Worm (Caenorhabditis elegans): ENCODE data around the gene mltn-12.

DNA sequence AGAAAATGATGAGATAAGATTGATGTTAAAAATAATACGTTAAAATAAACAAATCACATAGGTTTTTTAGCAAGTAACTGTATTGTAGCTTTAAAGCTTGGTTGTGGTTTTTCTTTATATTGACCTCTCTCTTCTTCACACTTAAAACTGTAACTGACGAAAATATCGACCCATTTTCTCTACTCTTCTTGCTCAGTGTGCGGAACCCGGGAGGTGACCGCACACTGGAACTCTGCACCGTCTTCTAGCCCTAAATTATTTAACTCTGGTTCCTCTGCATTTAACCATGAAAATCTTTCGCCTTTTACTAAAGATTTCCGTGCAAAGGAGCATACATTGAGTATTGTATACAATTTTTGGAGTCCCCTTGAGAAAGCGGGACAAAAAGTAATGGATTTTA lies 1.6 kb downstream of the mltn-12 start:
- TF ChIP-seq pha-4 (tag; optimal IDR thresholded peaks at IDR 0.05) (no peak), ama-1 (optimal IDR thresholded peaks at IDR 0.05) (no peak), elt-2 (tag; optimal IDR thresholded peaks at IDR 0.05) (no peak), hlh-6 (tag; optimal IDR thresholded peaks at IDR 0.05) (no peak), C08G9.2 (tag; optimal IDR thresholded peaks at IDR 0.05) (no peak), pag-3 (tag; optimal IDR thresholded peaks at IDR 0.05; ENCODE audit: borderline replicate concordance) (no peak), ceh-24 (tag; optimal IDR thresholded peaks at IDR 0.05) (no peak), eyg-1 (tag; optimal IDR thresholded peaks at IDR 0.05) (no peak), tbx-2 (tag; optimal IDR thresholded peaks at IDR 0.05) (no peak), unc-55 (GFP tag; optimal IDR thresholded peaks at IDR 0.05) (no peak), syd-9 (tag; optimal IDR thresholded peaks at IDR 0.05) (no peak)
